Worm (Caenorhabditis elegans) whole organism, L3 larva: Measurements from ENCODE around the gene F23B2.7.
A peak's percentile ranks its signal among the peaks of the same experiment; 100 is the strongest.

ENCODE experiments used
- R02D3.7 ChIP-seq: fragments of 150-350 bp; optimal IDR thresholded peaks from 2 replicates; lab custom pipeline; 2014; ENCODE audit warnings: missing biosample characterization, missing genetic modification characterization
- aly-2 ChIP-seq: fragments of 150-350 bp; optimal IDR thresholded peaks from 2 replicates; lab custom pipeline; 2014; ENCODE audit warnings: missing biosample characterization, missing genetic modification characterization
- ceh-28 ChIP-seq: fragments of 150-350 bp; optimal IDR thresholded peaks from 2 replicates; lab custom pipeline; 2014; ENCODE audit warnings: missing biosample characterization, missing genetic modification reagents, missing genetic modification characterization
- ceh-82 ChIP-seq: fragments of 150-350 bp; optimal IDR thresholded peaks from 2 replicates; lab custom pipeline; 2014; ENCODE audit warnings: missing biosample characterization, missing genetic modification characterization
- daf-12 ChIP-seq: fragments of 150-350 bp; optimal IDR thresholded peaks from 2 replicates; lab custom pipeline; 2014; ENCODE audit warnings: missing biosample characterization, missing genetic modification reagents, missing genetic modification characterization
- egl-27 ChIP-seq: sonication (generic microtip); optimal IDR thresholded peaks from 4 replicates; lab custom pipeline; 2017; ENCODE audit warnings: missing biosample characterization, missing genetic modification reagents, missing genetic modification characterization
- egl-5 ChIP-seq: fragments of 150-350 bp; optimal IDR thresholded peaks from 2 replicates; lab custom pipeline; 2017; ENCODE audit warnings: missing biosample characterization, missing genetic modification reagents, missing genetic modification characterization, inconsistent platforms
- elt-1 ChIP-seq: fragments of 150-350 bp; optimal IDR thresholded peaks from 2 replicates; lab custom pipeline; 2014; ENCODE audit warnings: missing biosample characterization, missing genetic modification characterization
- elt-2 ChIP-seq: sonication (generic microtip); optimal IDR thresholded peaks from 2 replicates; lab custom pipeline; 2016; ENCODE audit warnings: missing genetic modification reagents, mild to moderate bottlenecking, missing genetic modification characterization, missing compliant biosample characterization
- elt-3 ChIP-seq, 3 experiments: fragments of 150-350 bp in 1 of 3; sonication (generic microtip) in 2 of 3; optimal IDR thresholded peaks; 2 replicates in 2 of 3; 4 replicates in 1 of 3; lab custom pipeline; 2014 to 2017; ENCODE audit warnings: missing biosample characterization in 3 of 3, missing genetic modification characterization in 3 of 3
- eor-1 ChIP-seq, 2 experiments: fragments of 150-350 bp; optimal IDR thresholded peaks; 2 replicates each; lab custom pipeline; 2014 to 2018; ENCODE audit warnings: missing biosample characterization in 2 of 2, missing genetic modification characterization in 2 of 2
- fkh-10 ChIP-seq: sonication (generic microtip); optimal IDR thresholded peaks from 2 replicates; lab custom pipeline; 2017; ENCODE audit warnings: missing biosample characterization, missing genetic modification reagents, missing genetic modification characterization
- fkh-2 ChIP-seq: fragments of 150-350 bp; optimal IDR thresholded peaks from 2 replicates; lab custom pipeline; 2014; ENCODE audit warnings: missing biosample characterization, missing genetic modification reagents, missing genetic modification characterization
- hmg-11 ChIP-seq: sonication (generic microtip); optimal IDR thresholded peaks from 2 replicates; lab custom pipeline; 2016; ENCODE audit warnings: missing genetic modification characterization, missing compliant biosample characterization
- jun-1 ChIP-seq: fragments of 150-350 bp; optimal IDR thresholded peaks from 2 replicates; lab custom pipeline; 2014; ENCODE audit warnings: missing biosample characterization, missing genetic modification reagents, missing genetic modification characterization
- lin-15B ChIP-seq: fragments of 150-350 bp; optimal IDR thresholded peaks from 2 replicates; lab custom pipeline; 2014; ENCODE audit warnings: missing biosample characterization, missing genetic modification characterization
- lin-39 ChIP-seq: fragments of 150-350 bp; optimal IDR thresholded peaks from 2 replicates; lab custom pipeline; 2018; ENCODE audit warnings: missing biosample characterization, missing genetic modification reagents, missing genetic modification characterization
- lsy-12 ChIP-seq: sonication (generic microtip); optimal IDR thresholded peaks from 2 replicates; lab custom pipeline; 2016; ENCODE audit warnings: mild to moderate bottlenecking, missing genetic modification characterization, missing compliant biosample characterization
- mdl-1 ChIP-seq: fragments of 150-350 bp; optimal IDR thresholded peaks from 2 replicates; lab custom pipeline; 2014; ENCODE audit warnings: missing biosample characterization, missing genetic modification characterization
- mml-1 ChIP-seq: fragments of 150-350 bp; sonication (generic microtip); optimal IDR thresholded peaks from 3 replicates; lab custom pipeline; 2014; ENCODE audit warnings: missing biosample characterization, missing genetic modification characterization
- nfya-1 ChIP-seq: sonication (generic microtip); optimal IDR thresholded peaks from 2 replicates; lab custom pipeline; 2017; ENCODE audit warnings: missing genetic modification characterization, mild to moderate bottlenecking, missing compliant biosample characterization, antibody characterized with exemption, moderate library complexity; ENCODE audit not compliant: insufficient read depth
- nhr-11 ChIP-seq: fragments of 150-350 bp; optimal IDR thresholded peaks from 2 replicates; lab custom pipeline; 2014; ENCODE audit warnings: missing biosample characterization, missing genetic modification characterization
- nhr-12 ChIP-seq: fragments of 150-350 bp; optimal IDR thresholded peaks from 2 replicates; lab custom pipeline; 2014; ENCODE audit warnings: missing biosample characterization, missing genetic modification characterization
- nhr-23 ChIP-seq: fragments of 150-350 bp; optimal IDR thresholded peaks from 2 replicates; lab custom pipeline; 2014; ENCODE audit warnings: missing biosample characterization, missing genetic modification reagents, missing genetic modification characterization
- nhr-237 ChIP-seq: fragments of 150-350 bp; optimal IDR thresholded peaks from 2 replicates; lab custom pipeline; 2014; ENCODE audit warnings: missing biosample characterization, missing genetic modification characterization
- nhr-25 ChIP-seq: sonication (generic microtip); optimal IDR thresholded peaks from 2 replicates; lab custom pipeline; 2017; ENCODE audit warnings: missing biosample characterization, missing genetic modification characterization
- nhr-43 ChIP-seq: sonication (generic microtip); optimal IDR thresholded peaks from 2 replicates; lab custom pipeline; 2016; ENCODE audit warnings: mild to moderate bottlenecking, missing genetic modification characterization, missing compliant biosample characterization; ENCODE audit not compliant: poor library complexity, severe bottlenecking
- nhr-67 ChIP-seq: fragments of 150-350 bp; optimal IDR thresholded peaks from 2 replicates; lab custom pipeline; 2014; ENCODE audit warnings: missing biosample characterization, missing genetic modification characterization
- nhr-76 ChIP-seq: fragments of 150-350 bp; sonication (generic microtip); optimal IDR thresholded peaks from 5 replicates; lab custom pipeline; 2014; ENCODE audit warnings: missing biosample characterization, missing genetic modification characterization
- nhr-77 ChIP-seq: fragments of 150-350 bp; optimal IDR thresholded peaks from 2 replicates; lab custom pipeline; 2014; ENCODE audit warnings: missing biosample characterization, missing genetic modification characterization
- pha-4 ChIP-seq: fragments of 150-350 bp; optimal IDR thresholded peaks from 2 replicates; lab custom pipeline; 2014; ENCODE audit warnings: missing biosample characterization, missing genetic modification reagents, missing genetic modification characterization
- pqm-1 ChIP-seq: fragments of 150-350 bp; optimal IDR thresholded peaks from 2 replicates; lab custom pipeline; 2017; ENCODE audit warnings: missing biosample characterization, missing genetic modification characterization, inconsistent platforms
- sea-2 ChIP-seq: fragments of 150-350 bp; sonication (generic microtip); optimal IDR thresholded peaks from 4 replicates; lab custom pipeline; 2014; ENCODE audit warnings: missing biosample characterization, missing genetic modification reagents, missing genetic modification characterization
- snpc-4 ChIP-seq: fragments of 150-350 bp; optimal IDR thresholded peaks from 2 replicates; lab custom pipeline; 2014; ENCODE audit warnings: missing biosample characterization, missing genetic modification characterization
- tbx-2 ChIP-seq: sonication (generic microtip); optimal IDR thresholded peaks from 2 replicates; lab custom pipeline; 2016; ENCODE audit warnings: mild to moderate bottlenecking, missing genetic modification characterization, missing compliant biosample characterization
- unc-39 ChIP-seq: sonication (generic microtip); optimal IDR thresholded peaks from 4 replicates; lab custom pipeline; 2017; ENCODE audit warnings: missing biosample characterization, missing genetic modification characterization
- zag-1 ChIP-seq: fragments of 150-350 bp; optimal IDR thresholded peaks from 2 replicates; lab custom pipeline; 2014; ENCODE audit warnings: missing biosample characterization, missing genetic modification characterization
- ztf-4 ChIP-seq: fragments of 150-350 bp; optimal IDR thresholded peaks from 2 replicates; lab custom pipeline; 2014; ENCODE audit warnings: missing biosample characterization, missing genetic modification characterization

F23B2.7 gene

ce11 chrIV:9108631-9109030 lies 41.6 kb upstream of the F23B2.7 start, which contains the start of gene aly-1:
TSS of gene aly-1 (plus strand) at chrIV:9108931.
- TF ChIP-seq nhr-11 (tag; lab: Kevin White, UChicago) (no peak), nhr-77 (tag; lab: Kevin White, UChicago) (no peak), tbx-2 (tag; lab: Kevin White, UChicago) (no peak), nhr-237 (no peak), eor-1 (tag; optimal IDR thresholded peaks at IDR 0.05; lab: Kevin White, UChicago) (no peak), egl-5 (no peak), pqm-1 (no peak), nhr-12 (tag; lab: Kevin White, UChicago) (no peak), ceh-28 (tag; lab: Kevin White, UChicago) (no peak), ztf-4 (tag; lab: Kevin White, UChicago) (no peak), egl-27 (tag; lab: Kevin White, UChicago) (no peak), fkh-2 (tag; lab: Kevin White, UChicago) (no peak), zag-1 (tag; lab: Kevin White, UChicago) (no peak), mml-1 (tag; lab: Kevin White, UChicago) (no peak), sea-2 (GFP tag; lab: Kevin White, UChicago) (no peak), aly-2 (tag; lab: Kevin White, UChicago) (no peak), daf-12 (no peak), lin-15B (tag; lab: Kevin White, UChicago) (no peak), elt-1 (tag; lab: Kevin White, UChicago) (no peak)

DNA sequence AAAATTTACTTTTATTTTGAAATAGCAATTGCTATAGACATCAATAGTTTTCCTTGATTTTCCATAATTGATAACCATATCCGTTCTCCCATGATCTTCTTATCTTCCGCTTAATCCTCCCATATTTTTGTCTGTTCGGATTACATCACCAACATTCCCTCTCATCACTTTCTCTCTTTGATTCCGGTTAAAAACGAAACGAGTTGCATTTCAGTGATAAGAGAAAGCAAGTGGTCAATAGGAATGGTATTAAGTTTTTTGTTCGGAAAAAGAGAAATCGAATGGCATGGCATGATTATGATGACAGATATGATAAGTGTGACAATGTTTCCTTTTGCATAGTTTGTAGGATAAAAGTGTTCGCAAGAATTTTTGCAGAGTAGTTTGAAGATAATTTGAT lies 38.3 kb upstream of the F23B2.7 start:
- TF ChIP-seq nhr-23 (tag; lab: Kevin White, UChicago) (no peak), hmg-11 (no peak), nfya-1 (no peak), snpc-4 (no peak), daf-12 (no peak), elt-2 (tag; lab: Kevin White, UChicago) (peak; percentile 71), pqm-1 (peak; percentile 45), zag-1 (tag; lab: Kevin White, UChicago) (no peak), unc-39 (no peak), jun-1 (tag; lab: Kevin White, UChicago) (no peak), nhr-25 (tag; lab: Kevin White, UChicago) (no peak), elt-3 (tag; optimal IDR thresholded peaks at IDR 0.05; lab: Kevin White, UChicago) (peak in 2 of 3 experiments; percentile 20 to 65), mdl-1 (tag; lab: Kevin White, UChicago) (no peak), nhr-43 (tag; lab: Kevin White, UChicago) (peak; percentile 58), tbx-2 (tag; lab: Kevin White, UChicago) (no peak)

DNA sequence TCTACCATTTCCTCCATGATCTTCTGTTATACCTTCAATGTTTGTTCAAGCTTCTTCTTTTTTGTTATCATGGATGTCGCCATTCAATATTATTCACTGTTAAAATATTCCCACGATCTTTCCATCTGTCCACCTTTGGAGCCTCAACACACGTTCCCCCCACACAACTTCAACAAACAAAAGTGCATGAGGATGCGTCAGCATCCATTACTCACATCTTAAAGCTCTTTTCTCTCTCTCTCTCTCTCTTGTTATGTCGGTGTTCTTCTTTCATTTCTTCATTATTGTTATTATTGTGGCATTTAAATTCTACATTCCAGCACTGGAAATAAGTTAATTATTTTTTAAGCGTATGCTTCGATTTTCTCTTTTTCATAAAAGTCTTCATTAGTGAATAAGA lies 36.2 kb upstream of the F23B2.7 start:
- TF ChIP-seq lin-39 (tag; lab: Kevin White, UChicago) (no peak), nhr-25 (tag; lab: Kevin White, UChicago) (no peak), elt-2 (tag; lab: Kevin White, UChicago) (no peak), elt-3 (tag; optimal IDR thresholded peaks at IDR 0.05; lab: Kevin White, UChicago) (no peak), fkh-10 (GFP tag; lab: Kevin White, UChicago) (no peak), pha-4 (tag; lab: Kevin White, UChicago) (peak; percentile 53)

DNA sequence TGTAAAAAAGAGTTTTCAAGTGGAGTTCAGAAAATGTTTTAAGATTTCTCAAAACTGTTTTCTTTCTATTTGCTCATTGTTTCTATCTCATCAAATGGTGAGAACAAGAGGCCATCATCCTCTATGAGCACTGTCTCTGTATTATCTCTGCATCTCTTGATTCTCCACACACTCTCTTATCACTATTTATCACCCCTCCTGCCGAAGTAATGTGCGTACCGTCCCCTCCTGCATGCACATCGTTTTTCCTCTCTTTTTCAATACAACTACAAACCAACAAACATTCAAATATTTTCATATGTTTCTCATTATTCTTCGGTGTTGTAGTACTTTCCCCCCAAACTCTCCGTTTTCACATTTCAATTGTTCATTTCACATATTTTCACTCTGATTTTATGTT lies 33.8 kb upstream of the F23B2.7 start:
- no peak for TF ChIP-seq nhr-12 (tag; lab: Kevin White, UChicago)
- TF ChIP-seq elt-2 (tag; lab: Kevin White, UChicago), result peak; percentile 66
- TF ChIP-seq pha-4 (tag; lab: Kevin White, UChicago), result peak; percentile 35

- TF ChIP-seq nhr-237 (no peak), ceh-82 (tag; lab: Kevin White, UChicago) (no peak), lsy-12 (tag; lab: Kevin White, UChicago) (no peak), fkh-2 (tag; lab: Kevin White, UChicago) (no peak), pqm-1 (no peak), jun-1 (tag; lab: Kevin White, UChicago) (no peak), mdl-1 (tag; lab: Kevin White, UChicago) (no peak), nhr-67 (no peak), daf-12 (no peak), mml-1 (tag; lab: Kevin White, UChicago) (no peak), ztf-4 (tag; lab: Kevin White, UChicago) (no peak), egl-5 (no peak), nhr-23 (tag; lab: Kevin White, UChicago) (no peak), R02D3.7 (tag; lab: Kevin White, UChicago) (no peak), nhr-12 (tag; lab: Kevin White, UChicago) (no peak), nhr-25 (tag; lab: Kevin White, UChicago) (no peak), nhr-76 (tag; lab: Kevin White, UChicago) (no peak)
Observed at ce11 chrIV:9117700-9118099, 32.6 kb upstream of the F23B2.7 start.
